Fruit fly (Drosophila melanogaster) whole organism: ENCODE data around the gene Gr64b.

Experiments used
- Dll ChIP-seq: fragments of >200 bp; optimal IDR thresholded peaks from 2 replicates; lab custom pipeline; 2017
- EcR ChIP-seq, 2 experiments: fragments of >200 bp; optimal IDR thresholded peaks; 2 replicates each; lab custom pipeline; 2017; ENCODE audit warnings: missing biosample characterization in 2 of 2, missing genetic modification characterization in 2 of 2, missing genetic modification reagents in 2 of 2
- pan ChIP-seq: fragments of >200 bp; optimal IDR thresholded peaks from 2 replicates; lab custom pipeline; 2017
- psq ChIP-seq: fragments of >200 bp; optimal IDR thresholded peaks from 2 replicates; lab custom pipeline; 2017
- usp ChIP-seq: fragments of >200 bp; optimal IDR thresholded peaks from 2 replicates; lab custom pipeline; 2017; ENCODE audit warnings: missing biosample characterization, missing genetic modification characterization, mixed read lengths

DNA sequence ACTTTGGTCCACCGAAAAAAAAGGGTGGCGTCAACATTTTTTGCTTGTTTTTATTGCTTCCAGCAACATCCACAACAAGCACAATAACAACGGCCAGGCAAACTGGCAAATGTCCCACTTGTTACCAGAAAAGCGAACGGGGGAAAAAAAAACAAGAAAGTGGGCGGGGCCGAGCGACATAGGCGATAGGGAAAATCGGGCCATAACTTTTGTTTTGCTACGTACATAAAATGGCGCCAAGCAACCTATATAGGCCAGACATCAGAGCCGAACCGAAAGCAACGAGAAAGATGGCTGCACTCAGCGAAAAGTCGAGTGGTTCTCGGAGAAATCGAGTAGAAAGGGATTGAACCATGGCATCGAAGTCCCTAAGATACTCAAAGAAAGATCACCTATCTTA is 21.1 kb upstream of the Gr64b start:
- TF ChIP-seq pan, result no peak
- TF ChIP-seq Dll, result no peak
- TF ChIP-seq EcR (GFP tag; optimal IDR thresholded peaks at IDR 0.05; lab: Kevin White, UChicago), result no peak
- no peak for TF ChIP-seq psq
- no peak for TF ChIP-seq usp (GFP tag; lab: Kevin White, UChicago)
